Fruit fly (Drosophila melanogaster) whole organism, embryonic: ENCODE measurements around the gene CG7912.
A peak's percentile ranks its signal among the peaks of the same experiment; 100 is the strongest.

ENCODE experiments used
- Antp ChIP-seq: fragments of 200-800 bp; sonication (Bioruptor generic); optimal IDR thresholded peaks from 3 replicates; lab custom pipeline; 2016; ENCODE audit warnings: missing biosample characterization, missing genetic modification characterization
- Atf3 ChIP-seq: fragments of 200-800 bp; sonication (Bioruptor generic); optimal IDR thresholded peaks from 3 replicates; lab custom pipeline; 2016; ENCODE audit warnings: missing biosample characterization, missing genetic modification characterization
- BEAF-32 ChIP-seq: fragments of 200-800 bp; sonication (Bioruptor generic); optimal IDR thresholded peaks from 3 replicates; lab custom pipeline; 2017; ENCODE audit warnings: missing biosample characterization, missing genetic modification characterization, mild to moderate bottlenecking, moderate library complexity, missing genetic modification reagents
- CG11696 ChIP-seq: fragments of 200-800 bp; sonication (Bioruptor generic); IDR thresholded peaks from 2 replicates; pipeline ENCODE4 v1.3.6; 2022; ENCODE audit warnings: missing biosample characterization, missing genetic modification characterization
- CG12942 ChIP-seq: fragments of 200-800 bp; sonication (Bioruptor generic); optimal IDR thresholded peaks from 3 replicates; lab custom pipeline; 2016; ENCODE audit warnings: missing biosample characterization, missing genetic modification characterization
- CG13287 ChIP-seq: fragments of 200-800 bp; sonication (Bioruptor generic); IDR thresholded peaks from 2 replicates; pipeline ENCODE4 v1.3.6; 2022; ENCODE audit warnings: missing biosample characterization, missing genetic modification characterization; ENCODE audit not compliant: partially characterized antibody
- CG13894 ChIP-seq: fragments of 200-800 bp; sonication (Bioruptor generic); optimal IDR thresholded peaks from 3 replicates; lab custom pipeline; 2018; ENCODE audit warnings: missing biosample characterization, mild to moderate bottlenecking, missing genetic modification characterization, moderate library complexity
- CG15514 ChIP-seq: fragments of 200-800 bp; sonication (Bioruptor generic); optimal IDR thresholded peaks from 3 replicates; lab custom pipeline; 2017; ENCODE audit warnings: missing biosample characterization, missing genetic modification characterization, mild to moderate bottlenecking, moderate library complexity, missing genetic modification reagents
- CG16813 ChIP-seq: fragments of 200-800 bp; sonication (Bioruptor generic); IDR thresholded peaks from 3 replicates; pipeline ENCODE4 v1.3.6; 2022; ENCODE audit warnings: missing biosample characterization, missing genetic modification characterization; ENCODE audit not compliant: partially characterized antibody
- CG1792 ChIP-seq: fragments of 200-800 bp; sonication (Bioruptor generic); optimal IDR thresholded peaks from 2 replicates; lab custom pipeline; 2016; ENCODE audit warnings: missing biosample characterization, missing genetic modification characterization
- CG2116 ChIP-seq: fragments of 200-800 bp; sonication (Bioruptor generic); optimal IDR thresholded peaks from 3 replicates; lab custom pipeline; 2018; ENCODE audit warnings: missing biosample characterization, mild to moderate bottlenecking, missing genetic modification characterization
- CG2875 ChIP-seq: fragments of 200-800 bp; sonication (Bioruptor generic); optimal IDR thresholded peaks from 2 replicates; lab custom pipeline; 2017; ENCODE audit warnings: missing biosample characterization, mild to moderate bottlenecking, missing genetic modification characterization, missing genetic modification reagents
- CG31365 ChIP-seq: fragments of 200-800 bp; sonication (Bioruptor generic); optimal IDR thresholded peaks from 2 replicates; lab custom pipeline; 2018; ENCODE audit warnings: missing biosample characterization, mild to moderate bottlenecking, missing genetic modification characterization
- CG3163 ChIP-seq: fragments of 200-800 bp; sonication (Bioruptor generic); optimal IDR thresholded peaks from 3 replicates; lab custom pipeline; 2016; ENCODE audit warnings: missing biosample characterization, missing genetic modification characterization
- CG34376 ChIP-seq: fragments of 200-800 bp; sonication (Bioruptor generic); optimal IDR thresholded peaks from 2 replicates; lab custom pipeline; 2018; ENCODE audit warnings: missing biosample characterization, mild to moderate bottlenecking, missing genetic modification characterization
- CG34422 ChIP-seq: fragments of 200-800 bp; sonication (Bioruptor generic); IDR thresholded peaks from 3 replicates; pipeline ENCODE4 v1.3.6; 2022; ENCODE audit warnings: missing biosample characterization, missing genetic modification characterization
- CG4617 ChIP-seq: fragments of 200-800 bp; sonication (Bioruptor generic); optimal IDR thresholded peaks from 3 replicates; lab custom pipeline; 2016; ENCODE audit warnings: missing biosample characterization, missing genetic modification characterization, borderline replicate concordance
- CG6765 ChIP-seq: fragments of 200-800 bp; sonication (Bioruptor generic); optimal IDR thresholded peaks from 3 replicates; lab custom pipeline; 2017; ENCODE audit warnings: missing biosample characterization, mild to moderate bottlenecking, missing genetic modification characterization
- CG7745 ChIP-seq: fragments of 200-800 bp; sonication (Bioruptor generic); optimal IDR thresholded peaks from 2 replicates; lab custom pipeline; 2018; ENCODE audit warnings: missing biosample characterization, mild to moderate bottlenecking, missing genetic modification characterization, moderate library complexity
- CTCF ChIP-seq: fragments of 200-800 bp; sonication (Bioruptor generic); optimal IDR thresholded peaks from 2 replicates; lab custom pipeline; 2017; ENCODE audit warnings: missing biosample characterization, mild to moderate bottlenecking, missing genetic modification characterization, moderate library complexity
- Dek ChIP-seq: fragments of 200-800 bp; sonication (Bioruptor generic); optimal IDR thresholded peaks from 3 replicates; lab custom pipeline; 2019; ENCODE audit warnings: missing biosample characterization, mild to moderate bottlenecking, missing genetic modification characterization, moderate library complexity
- Dll ChIP-seq: fragments of 200-800 bp; sonication (Bioruptor generic); IDR thresholded peaks from 4 replicates; pipeline ENCODE4 v1.3.6; 2022; ENCODE audit warnings: missing biosample characterization, missing genetic modification characterization; ENCODE audit not compliant: partially characterized antibody
- Doc2 ChIP-seq: fragments of 200-800 bp; sonication (Bioruptor generic); IDR thresholded peaks from 2 replicates; pipeline ENCODE4 v1.3.6; 2022; ENCODE audit warnings: missing biosample characterization, missing genetic modification characterization
- Dp ChIP-seq: fragments of 200-800 bp; sonication (Bioruptor generic); optimal IDR thresholded peaks from 2 replicates; lab custom pipeline; 2018; ENCODE audit warnings: missing biosample characterization, mild to moderate bottlenecking, missing genetic modification characterization, moderate library complexity
- Dref ChIP-seq: fragments of 200-800 bp; sonication (Bioruptor generic); IDR thresholded peaks from 2 replicates; pipeline ENCODE4 v1.3.6; 2022; ENCODE audit warnings: missing biosample characterization, missing genetic modification characterization
- E2f2 ChIP-seq: fragments of 200-800 bp; sonication (Bioruptor generic); IDR thresholded peaks from 2 replicates; pipeline ENCODE4 v1.3.6; 2022; ENCODE audit warnings: missing biosample characterization, missing genetic modification characterization
- Ets65A ChIP-seq: fragments of 200-800 bp; sonication (Bioruptor generic); peaks from one replicate; lab custom pipeline; 2016; ENCODE audit warnings: missing biosample characterization, missing genetic modification characterization
- HLH3B ChIP-seq: fragments of 200-800 bp; sonication (Bioruptor generic); IDR thresholded peaks from 2 replicates; pipeline ENCODE4 v1.3.6; 2022; ENCODE audit warnings: missing biosample characterization, missing genetic modification characterization
- Lim3 ChIP-seq: fragments of 200-800 bp; sonication (Bioruptor generic); IDR thresholded peaks from 2 replicates; pipeline ENCODE4 v1.3.6; 2022; ENCODE audit warnings: missing biosample characterization, missing genetic modification characterization
- MBD-R2 ChIP-seq: fragments of 200-800 bp; sonication (Bioruptor generic); IDR thresholded peaks from 2 replicates; pipeline ENCODE4 v1.3.6; 2022; ENCODE audit warnings: missing biosample characterization, missing genetic modification characterization
- MESR4 ChIP-seq: fragments of 200-800 bp; sonication (Bioruptor generic); optimal IDR thresholded peaks from 2 replicates; lab custom pipeline; 2018; ENCODE audit warnings: missing biosample characterization, mild to moderate bottlenecking, missing genetic modification characterization, moderate library complexity
- Med ChIP-seq: fragments of 200-800 bp; sonication (Bioruptor generic); peaks from one replicate; lab custom pipeline; 2016; ENCODE audit warnings: missing biosample characterization, missing genetic modification characterization, mild to moderate bottlenecking, inconsistent platforms, moderate library complexity
- Opbp ChIP-seq: fragments of 200-800 bp; sonication (Bioruptor generic); IDR thresholded peaks from 3 replicates; pipeline ENCODE4 v1.3.6; 2022; ENCODE audit warnings: missing biosample characterization, missing genetic modification characterization; ENCODE audit not compliant: partially characterized antibody
- Sry-δ ChIP-seq: fragments of 200-800 bp; sonication (Bioruptor generic); optimal IDR thresholded peaks from 2 replicates; lab custom pipeline; 2016; ENCODE audit warnings: missing biosample characterization, missing genetic modification characterization
- YL-1 ChIP-seq: fragments of 200-800 bp; sonication (Bioruptor generic); optimal IDR thresholded peaks from 3 replicates; lab custom pipeline; 2017; ENCODE audit warnings: missing biosample characterization, mild to moderate bottlenecking, missing genetic modification characterization
- bigmax ChIP-seq: fragments of 200-800 bp; sonication (Bioruptor generic); optimal IDR thresholded peaks from 2 replicates; lab custom pipeline; 2018; ENCODE audit warnings: missing biosample characterization, mild to moderate bottlenecking, missing genetic modification characterization
- croc ChIP-seq: fragments of 200-800 bp; sonication (Bioruptor generic); conservative IDR thresholded peaks from 3 replicates; pipeline ENCODE4 v1.3.6; 2022; ENCODE audit warnings: missing biosample characterization, missing genetic modification characterization
- crp ChIP-seq, 2 experiments: fragments of 200-800 bp; sonication (Bioruptor generic); optimal IDR thresholded peaks; 2 replicates in 1 of 2; 3 replicates in 1 of 2; lab custom pipeline; 2017; ENCODE audit warnings: missing biosample characterization in 2 of 2, missing genetic modification characterization in 2 of 2, mild to moderate bottlenecking in 1 of 2, moderate library complexity in 1 of 2
- fru ChIP-seq: fragments of >200 bp; optimal IDR thresholded peaks from 2 replicates; lab custom pipeline; 2017
- gfzf ChIP-seq: fragments of 200-800 bp; sonication (Bioruptor generic); optimal IDR thresholded peaks from 2 replicates; lab custom pipeline; 2016; ENCODE audit warnings: missing biosample characterization, mild to moderate bottlenecking, missing genetic modification characterization, moderate library complexity
- gsb-n ChIP-seq: fragments of 200-800 bp; sonication (Bioruptor generic); optimal IDR thresholded peaks from 3 replicates; lab custom pipeline; 2018; ENCODE audit warnings: missing biosample characterization, mild to moderate bottlenecking, missing genetic modification characterization
- jigr1 ChIP-seq: fragments of 200-800 bp; sonication (Bioruptor generic); IDR thresholded peaks from 3 replicates; pipeline ENCODE4 v1.3.6; 2022; ENCODE audit warnings: missing biosample characterization, missing genetic modification characterization
- kay ChIP-seq: fragments of 200-800 bp; sonication (Bioruptor generic); optimal IDR thresholded peaks from 2 replicates; lab custom pipeline; 2016; ENCODE audit warnings: missing biosample characterization, missing genetic modification characterization
- lola ChIP-seq, 3 experiments: fragments of >200 bp in 2 of 3; fragments of 200-800 bp in 1 of 3; sonication (Bioruptor generic) in 1 of 3; optimal IDR thresholded peaks; 2 replicates each; lab custom pipeline; 2017 to 2019; ENCODE audit warnings: missing biosample characterization in 3 of 3, missing genetic modification characterization in 3 of 3, mild to moderate bottlenecking in 1 of 3, moderate library complexity in 1 of 3
- nerfin-1 ChIP-seq: fragments of 200-800 bp; sonication (Bioruptor generic); optimal IDR thresholded peaks from 3 replicates; lab custom pipeline; 2019; ENCODE audit warnings: missing biosample characterization, mild to moderate bottlenecking, missing genetic modification characterization, moderate library complexity
- nom ChIP-seq: fragments of 200-800 bp; sonication (Bioruptor generic); optimal IDR thresholded peaks from 2 replicates; lab custom pipeline; 2017; ENCODE audit warnings: missing biosample characterization, missing genetic modification characterization, mild to moderate bottlenecking, moderate library complexity, missing genetic modification reagents
- pzg ChIP-seq: fragments of 200-800 bp; sonication (Bioruptor generic); optimal IDR thresholded peaks from 3 replicates; lab custom pipeline; 2018; ENCODE audit warnings: missing biosample characterization, mild to moderate bottlenecking, missing genetic modification characterization, moderate library complexity
- tgo ChIP-seq: fragments of 200-800 bp; sonication (Bioruptor generic); IDR thresholded peaks from 3 replicates; pipeline ENCODE4 v1.3.6; 2022; ENCODE audit warnings: missing biosample characterization, missing genetic modification characterization
- tin ChIP-seq: fragments of 200-800 bp; sonication (Bioruptor generic); optimal IDR thresholded peaks from 3 replicates; lab custom pipeline; 2016; ENCODE audit warnings: missing biosample characterization, missing genetic modification characterization
- unc-4 ChIP-seq: fragments of 200-800 bp; sonication (Bioruptor generic); IDR thresholded peaks from 2 replicates; pipeline ENCODE4 v1.3.6; 2022; ENCODE audit warnings: missing biosample characterization, missing genetic modification characterization; ENCODE audit not compliant: partially characterized antibody

Gene CG7912

dm6 chr3R:29993134-29993533 is 15.9 kb downstream of the CG7912 start, which contains the start of gene Acph-1:
TSS of gene Acph-1 (minus strand) at chr3R:29993411.
- TF ChIP-seq CG2116 (GFP tag; lab: Kevin White, UChicago) (peak; percentile 98), Dek (tag; lab: Kevin White, UChicago) (no peak), croc (GFP tag; lab: Robert Waterston, UW) (no peak), tin (no peak), CG11696 (no peak), gsb-n (tag; lab: Kevin White, UChicago) (no peak), CG7745 (no peak), CG6765 (GFP tag; lab: Kevin White, UChicago) (peak; percentile 9), MESR4 (GFP tag; lab: Kevin White, UChicago) (peak; percentile 62), CG4617 (GFP tag; lab: Kevin White, UChicago) (no peak), Antp (GFP tag; lab: Kevin White, UChicago) (no peak), CG34422 (GFP tag; lab: Robert Waterston, UW) (no peak), unc-4 (GFP tag; lab: Robert Waterston, UW) (peak; percentile 22; the same call in 1 of the 2 replicates), Dref (peak; percentile 69), CG34376 (GFP tag; lab: Kevin White, UChicago) (no peak), CG31365 (tag; lab: Kevin White, UChicago) (no peak), Lim3 (GFP tag; lab: Robert Waterston, UW) (no peak), jigr1 (GFP tag; lab: Robert Waterston, UW) (no peak), Dll (0 out of 4 replicates have a peak, but pooled peaks have one; percentile 32), Med (GFP tag; lab: Kevin White, UChicago) (peak; percentile 62), Atf3 (GFP tag; lab: Kevin White, UChicago) (no peak), bigmax (GFP tag; lab: Kevin White, UChicago) (peak; percentile 32), HLH3B (GFP tag; lab: Robert Waterston, UW) (no peak), E2f2 (GFP tag; lab: Robert Waterston, UW) (peak; percentile 86), pzg (GFP tag; lab: Kevin White, UChicago) (peak; percentile 40), Dp (GFP tag; lab: Kevin White, UChicago) (peak; percentile 82), CTCF (GFP tag; lab: Kevin White, UChicago) (no peak), Ets65A (GFP tag; lab: Kevin White, UChicago) (no peak), BEAF-32 (GFP tag; lab: Kevin White, UChicago) (peak; percentile 17), crp (GFP tag; optimal IDR thresholded peaks at IDR 0.05; lab: Kevin White, UChicago) (peak in 1 of 2 experiments; percentile 21), CG1792 (GFP tag; lab: Kevin White, UChicago) (no peak), tgo (no peak), Sry-δ (GFP tag; lab: Kevin White, UChicago) (peak; percentile 46), MBD-R2 (GFP tag; lab: Robert Waterston, UW) (peak; percentile 41), CG3163 (GFP tag; lab: Kevin White, UChicago) (no peak), CG13894 (peak; percentile 55), CG12942 (no peak), CG2875 (GFP tag; lab: Kevin White, UChicago) (no peak), CG15514 (GFP tag; lab: Kevin White, UChicago) (peak; percentile 86), kay (GFP tag; lab: Kevin White, UChicago) (no peak), CG13287 (GFP tag; lab: Robert Waterston, UW) (peak; percentile 36; the same call in 1 of the 2 replicates), nerfin-1 (no peak), YL-1 (peak; percentile 18), CG16813 (GFP tag; lab: Robert Waterston, UW) (0 out of 3 replicates have a peak, but pooled peaks have one; percentile 24), Opbp (GFP tag; lab: Robert Waterston, UW) (no peak), Doc2 (GFP tag; lab: Robert Waterston, UW) (no peak), gfzf (GFP tag; lab: Kevin White, UChicago) (peak; percentile 4), fru (lab: Kevin White, UChicago) (no peak), lola (GFP tag; optimal IDR thresholded peaks at IDR 0.05; lab: Kevin White, UChicago) (no peak), nom (GFP tag; lab: Kevin White, UChicago) (no peak)
